Fruit fly (Drosophila melanogaster) whole organism, embryonic: Measurements from ENCODE around the gene Nf-YC.

Experiments
- Ada2b ChIP-seq: fragments of 200-800 bp; sonication (Bioruptor generic); IDR thresholded peaks from 2 replicates; pipeline ENCODE4 v1.3.6; 2022; ENCODE audit warnings: missing biosample characterization, missing genetic modification characterization
- CG11456 ChIP-seq: fragments of 200-800 bp; sonication (Bioruptor generic); IDR thresholded peaks from 3 replicates; pipeline ENCODE4 v1.3.6; 2022; ENCODE audit warnings: missing biosample characterization, missing genetic modification characterization
- CG13424 ChIP-seq: fragments of 200-800 bp; sonication (Bioruptor generic); optimal IDR thresholded peaks from 2 replicates; lab custom pipeline; 2019; ENCODE audit warnings: missing biosample characterization, mild to moderate bottlenecking, missing genetic modification characterization, moderate library complexity
- CG17385 ChIP-seq: fragments of 200-800 bp; sonication (Bioruptor generic); optimal IDR thresholded peaks from 3 replicates; lab custom pipeline; 2018; ENCODE audit warnings: missing biosample characterization, mild to moderate bottlenecking, missing genetic modification characterization
- CG34422 ChIP-seq: fragments of 200-800 bp; sonication (Bioruptor generic); IDR thresholded peaks from 3 replicates; pipeline ENCODE4 v1.3.6; 2022; ENCODE audit warnings: missing biosample characterization, missing genetic modification characterization
- CG4360 ChIP-seq: fragments of 200-800 bp; sonication (Bioruptor generic); IDR thresholded peaks from 2 replicates; pipeline ENCODE4 v1.3.6; 2022; ENCODE audit warnings: missing biosample characterization, missing genetic modification characterization
- CG6854 ChIP-seq: fragments of 200-800 bp; sonication (Bioruptor generic); optimal IDR thresholded peaks from 3 replicates; lab custom pipeline; 2017; ENCODE audit warnings: missing biosample characterization, mild to moderate bottlenecking, missing genetic modification characterization
- CG8765 ChIP-seq: fragments of 200-800 bp; sonication (Bioruptor generic); IDR thresholded peaks from 2 replicates; pipeline ENCODE4 v1.3.6; 2022; ENCODE audit warnings: missing biosample characterization, missing genetic modification characterization
- CG8944 ChIP-seq: fragments of 200-800 bp; sonication (Bioruptor generic); optimal IDR thresholded peaks from 3 replicates; lab custom pipeline; 2016; ENCODE audit warnings: missing biosample characterization, missing genetic modification characterization
- CHES-1-like ChIP-seq: fragments of 200-800 bp; sonication (Bioruptor generic); optimal IDR thresholded peaks from 2 replicates; lab custom pipeline; 2016; ENCODE audit warnings: missing biosample characterization, missing genetic modification characterization
- Dfd ChIP-seq, 2 experiments: fragments of >200 bp; optimal IDR thresholded peaks; 2 replicates each; lab custom pipeline; 2017; ENCODE audit warnings: missing biosample characterization in 2 of 2, missing genetic modification characterization in 2 of 2
- Drgx ChIP-seq: fragments of 200-800 bp; sonication (Bioruptor generic); IDR thresholded peaks from 2 replicates; pipeline ENCODE4 v1.3.6; 2022; ENCODE audit warnings: missing biosample characterization, missing genetic modification characterization
- Ets65A ChIP-seq: fragments of 200-800 bp; sonication (Bioruptor generic); peaks from one replicate; lab custom pipeline; 2016; ENCODE audit warnings: missing biosample characterization, missing genetic modification characterization
- NC2β ChIP-seq: fragments of 200-800 bp; sonication (Bioruptor generic); optimal IDR thresholded peaks from 2 replicates; lab custom pipeline; 2016; ENCODE audit warnings: missing biosample characterization, missing genetic modification characterization
- Oli ChIP-seq: fragments of 200-800 bp; sonication (Bioruptor generic); optimal IDR thresholded peaks from 2 replicates; lab custom pipeline; 2018; ENCODE audit warnings: missing biosample characterization, mild to moderate bottlenecking, missing genetic modification characterization, moderate library complexity
- Sin3A ChIP-seq: fragments of >200 bp; optimal IDR thresholded peaks from 2 replicates; lab custom pipeline; 2018
- ci ChIP-seq: fragments of 200-800 bp; sonication (Bioruptor generic); IDR thresholded peaks from 3 replicates; pipeline ENCODE4 v1.3.6; 2022; ENCODE audit warnings: missing biosample characterization, missing genetic modification characterization
- crol ChIP-seq: fragments of 200-800 bp; sonication (Bioruptor generic); IDR thresholded peaks from 2 replicates; pipeline ENCODE4 v1.3.6; 2022; ENCODE audit warnings: missing biosample characterization, missing genetic modification characterization
- dmrt99B ChIP-seq: fragments of 200-800 bp; sonication (Bioruptor generic); optimal IDR thresholded peaks from 2 replicates; lab custom pipeline; 2018; ENCODE audit warnings: missing biosample characterization, mild to moderate bottlenecking, missing genetic modification characterization, moderate library complexity
- dpn ChIP-seq, 2 experiments: fragments of 200-800 bp; sonication (Bioruptor generic); optimal IDR thresholded peaks; 3 replicates each; lab custom pipeline; 2016; ENCODE audit warnings: missing biosample characterization in 2 of 2, missing genetic modification characterization in 2 of 2
- ems ChIP-seq: fragments of 200-800 bp; sonication (Bioruptor generic); optimal IDR thresholded peaks from 3 replicates; lab custom pipeline; 2016; ENCODE audit warnings: missing biosample characterization, missing genetic modification characterization
- eve ChIP-seq, 2 experiments: fragments of >200 bp; optimal IDR thresholded peaks; 2 replicates each; lab custom pipeline; 2017; ENCODE audit warnings: missing biosample characterization in 2 of 2, missing genetic modification characterization in 2 of 2
- ewg ChIP-seq: fragments of 200-800 bp; sonication (Bioruptor generic); optimal IDR thresholded peaks from 3 replicates; lab custom pipeline; 2017; ENCODE audit warnings: mild to moderate bottlenecking, missing biosample characterization, missing genetic modification reagents, missing genetic modification characterization
- fd64A ChIP-seq: fragments of 200-800 bp; sonication (Bioruptor generic); optimal IDR thresholded peaks from 3 replicates; lab custom pipeline; 2018; ENCODE audit warnings: missing biosample characterization, mild to moderate bottlenecking, missing genetic modification characterization
- hb ChIP-seq: fragments of 200-800 bp; sonication (Bioruptor generic); IDR thresholded peaks from 3 replicates; pipeline ENCODE4 v1.3.6; 2022; ENCODE audit warnings: missing biosample characterization, missing genetic modification characterization; ENCODE audit not compliant: partially characterized antibody
- kah ChIP-seq: fragments of 200-800 bp; sonication (Bioruptor generic); optimal IDR thresholded peaks from 2 replicates; lab custom pipeline; 2018; ENCODE audit warnings: missing biosample characterization, mild to moderate bottlenecking, missing genetic modification characterization
- klu ChIP-seq: fragments of 200-800 bp; sonication (Bioruptor generic); IDR thresholded peaks from 2 replicates; pipeline ENCODE4 v1.3.6; 2022; ENCODE audit warnings: missing biosample characterization, missing genetic modification characterization
- kni ChIP-seq: fragments of 200-800 bp; sonication (Bioruptor generic); optimal IDR thresholded peaks from 3 replicates; lab custom pipeline; 2017; ENCODE audit warnings: mild to moderate bottlenecking, missing biosample characterization, missing genetic modification reagents, missing genetic modification characterization
- knrl ChIP-seq: fragments of 200-800 bp; sonication (Bioruptor generic); IDR thresholded peaks from 3 replicates; pipeline ENCODE4 v1.3.6; 2022; ENCODE audit warnings: missing biosample characterization, missing genetic modification characterization; ENCODE audit not compliant: partially characterized antibody
- lbe ChIP-seq: fragments of 200-800 bp; sonication (Bioruptor generic); optimal IDR thresholded peaks from 2 replicates; lab custom pipeline; 2016; ENCODE audit warnings: missing biosample characterization, mild to moderate bottlenecking, missing genetic modification characterization
- nom ChIP-seq: fragments of 200-800 bp; sonication (Bioruptor generic); optimal IDR thresholded peaks from 2 replicates; lab custom pipeline; 2017; ENCODE audit warnings: missing biosample characterization, missing genetic modification characterization, mild to moderate bottlenecking, moderate library complexity, missing genetic modification reagents
- p53 ChIP-seq: fragments of 200-800 bp; sonication (Bioruptor generic); optimal IDR thresholded peaks from 2 replicates; lab custom pipeline; 2016; ENCODE audit warnings: missing biosample characterization, missing genetic modification characterization
- phol ChIP-seq: fragments of 200-800 bp; sonication (Bioruptor generic); optimal IDR thresholded peaks from 3 replicates; lab custom pipeline; 2018; ENCODE audit warnings: missing biosample characterization, mild to moderate bottlenecking, missing genetic modification characterization, moderate library complexity
- pros ChIP-seq: fragments of 200-800 bp; sonication (Bioruptor generic); optimal IDR thresholded peaks from 3 replicates; lab custom pipeline; 2019; ENCODE audit warnings: missing biosample characterization, mild to moderate bottlenecking, missing genetic modification characterization, moderate library complexity
- sqz ChIP-seq: fragments of 200-800 bp; sonication (Bioruptor generic); optimal IDR thresholded peaks from 3 replicates; lab custom pipeline; 2018; ENCODE audit warnings: missing biosample characterization, mild to moderate bottlenecking, missing genetic modification characterization
- tgo ChIP-seq: fragments of 200-800 bp; sonication (Bioruptor generic); IDR thresholded peaks from 3 replicates; pipeline ENCODE4 v1.3.6; 2022; ENCODE audit warnings: missing biosample characterization, missing genetic modification characterization
- zen2 ChIP-seq: fragments of 200-800 bp; sonication (Bioruptor generic); IDR thresholded peaks from 3 replicates; pipeline ENCODE4 v1.3.6; 2022; ENCODE audit warnings: missing biosample characterization, missing genetic modification characterization; ENCODE audit not compliant: partially characterized antibody

Nf-YC gene

dm6 chrX:6804485-6805295 is 16.0 kb downstream of the Nf-YC start (continued):
- TF ChIP-seq zen2 (no peak), CG13424 (tag; lab: Kevin White, UChicago) (peak; percentile 70)

dm6 chrX:6803880-6804484 is 16.7 kb downstream of the Nf-YC start:
- TF ChIP-seq hb (GFP tag; lab: Robert Waterston, UW) (no peak), eve (GFP tag; optimal IDR thresholded peaks at IDR 0.05; lab: Kevin White, UChicago) (no peak), NC2β (GFP tag; lab: Kevin White, UChicago) (no peak), fd64A (GFP tag; lab: Kevin White, UChicago) (no peak), CG8765 (GFP tag; lab: Robert Waterston, UW) (no peak), tgo (GFP tag; lab: Robert Waterston, UW) (no peak), CG34422 (GFP tag; lab: Robert Waterston, UW) (peak; percentile 9; the same call in 1 of the 3 replicates), dmrt99B (tag; lab: Kevin White, UChicago) (no peak), CG11456 (GFP tag; lab: Robert Waterston, UW) (no peak), Dfd (GFP tag; optimal IDR thresholded peaks at IDR 0.05; lab: Kevin White, UChicago) (no peak), Oli (tag; lab: Kevin White, UChicago) (no peak), knrl (GFP tag; lab: Robert Waterston, UW) (no peak), pros (peak; percentile 48), p53 (GFP tag; lab: Kevin White, UChicago) (no peak), crol (GFP tag; lab: Robert Waterston, UW) (peak; percentile 41; the same call in 1 of the 2 replicates), phol (no peak), ewg (GFP tag; lab: Kevin White, UChicago) (no peak), CHES-1-like (GFP tag; lab: Kevin White, UChicago) (no peak), dpn (GFP tag; optimal IDR thresholded peaks at IDR 0.05; lab: Kevin White, UChicago) (no peak), kah (peak; percentile 0), CG17385 (peak; percentile 89), CG8944 (GFP tag; lab: Kevin White, UChicago) (no peak), ems (no peak), nom (GFP tag; lab: Kevin White, UChicago) (peak; percentile 47), CG6854 (GFP tag; lab: Kevin White, UChicago) (no peak), Sin3A (lab: Kevin White, UChicago) (no peak), Ada2b (GFP tag; lab: Robert Waterston, UW) (no peak), klu (GFP tag; lab: Robert Waterston, UW) (no peak), Drgx (GFP tag; lab: Robert Waterston, UW) (peak; percentile 15; the same call in 1 of the 2 replicates), ci (no peak), CG4360 (GFP tag; lab: Robert Waterston, UW) (peak; percentile 73), lbe (GFP tag; lab: Kevin White, UChicago) (no peak), Ets65A (GFP tag; lab: Kevin White, UChicago) (peak; percentile 70), kni (GFP tag; lab: Kevin White, UChicago) (peak; percentile 1), sqz (GFP tag; lab: Kevin White, UChicago) (no peak)
- TF ChIP-seq, all 482 proteins: peak for 10
